Worm (Caenorhabditis elegans): ENCODE measurements around the gene tbc-6.
A peak's percentile ranks its signal among the peaks of the same experiment; 100 is the strongest.

Gene tbc-6

ce11 chrII:6844227-6845005, 3.5 kb upstream of the tbc-6 start (continued):
- TF ChIP-seq mab-9 (GFP tag; IDR thresholded peaks at IDR 0.05) (no peak), zip-4 (GFP tag; optimal IDR thresholded peaks at IDR 0.05) (no peak), sox-4 (tag; optimal IDR thresholded peaks at IDR 0.05) (no peak), pax-3 (tag; optimal IDR thresholded peaks at IDR 0.05) (no peak), nhr-76 (tag; optimal IDR thresholded peaks at IDR 0.05) (no peak), pqm-1 (tag; optimal IDR thresholded peaks at IDR 0.05) (no peak), snu-23 (GFP tag; optimal IDR thresholded peaks at IDR 0.05) (no peak)

ce11 chrII:6845006-6845459, 2.9 kb upstream of the tbc-6 start:
- TF ChIP-seq pax-3 (tag; optimal IDR thresholded peaks at IDR 0.05) (no peak), nhr-237 (tag; optimal IDR thresholded peaks at IDR 0.05) (no peak), sox-4 (tag; optimal IDR thresholded peaks at IDR 0.05) (no peak), ztf-4 (tag; optimal IDR thresholded peaks at IDR 0.05) (no peak), unc-62 (GFP tag; optimal IDR thresholded peaks at IDR 0.05) (no peak), ceh-82 (tag; optimal IDR thresholded peaks at IDR 0.05) (no peak), rnt-1 (tag; optimal IDR thresholded peaks at IDR 0.05) (no peak), sptf-1 (tag; optimal IDR thresholded peaks at IDR 0.05) (no peak), sup-37 (GFP tag; optimal IDR thresholded peaks at IDR 0.05) (no peak), efl-3 (GFP tag; optimal IDR thresholded peaks at IDR 0.05) (no peak), mef-2 (tag; optimal IDR thresholded peaks at IDR 0.05) (no peak), hlh-17 (GFP tag; optimal IDR thresholded peaks at IDR 0.05; ENCODE audit: borderline replicate concordance) (no peak), snu-23 (GFP tag; optimal IDR thresholded peaks at IDR 0.05) (peak; percentile 41), aha-1 (tag; optimal IDR thresholded peaks at IDR 0.05) (no peak), ztf-11 (tag; optimal IDR thresholded peaks at IDR 0.05) (no peak), ceh-88 (GFP tag; IDR thresholded peaks at IDR 0.05) (no peak), ceh-90 (tag; optimal IDR thresholded peaks at IDR 0.05) (no peak), pag-3 (tag; optimal IDR thresholded peaks at IDR 0.05; ENCODE audit: borderline replicate concordance, insufficient read depth) (no peak), ets-5 (GFP tag; IDR thresholded peaks at IDR 0.05) (no peak), nhr-19 (GFP tag; conservative IDR thresholded peaks at IDR 0.05) (no peak), irx-1 (tag; optimal IDR thresholded peaks at IDR 0.05) (no peak), lsy-2 (tag; optimal IDR thresholded peaks at IDR 0.05) (peak in 1 of 2 experiments; percentile 1), ceh-63 (GFP tag; optimal IDR thresholded peaks at IDR 0.05) (no peak), snpc-4 (tag; optimal IDR thresholded peaks at IDR 0.05) (no peak), hpl-2 (GFP tag; optimal IDR thresholded peaks at IDR 0.05) (no peak), tlp-1 (tag; optimal IDR thresholded peaks at IDR 0.05) (no peak), mep-1 (tag; optimal IDR thresholded peaks at IDR 0.05) (no peak), lin-35 (GFP tag; optimal IDR thresholded peaks at IDR 0.05) (no peak), F16B12.6 (tag; optimal IDR thresholded peaks at IDR 0.05) (no peak), mab-9 (GFP tag; IDR thresholded peaks at IDR 0.05) (no peak), unc-98 (GFP tag; IDR thresholded peaks at IDR 0.05) (no peak), grh-1 (GFP tag; IDR thresholded peaks at IDR 0.05) (no peak), egl-13 (tag; optimal IDR thresholded peaks at IDR 0.05) (no peak), tbx-2 (tag; optimal IDR thresholded peaks at IDR 0.05) (peak; percentile 63), unc-130 (tag; optimal IDR thresholded peaks at IDR 0.05) (no peak), lin-15B (tag; optimal IDR thresholded peaks at IDR 0.05) (no peak), nhr-28 (tag; optimal IDR thresholded peaks at IDR 0.05) (no peak), egl-27 (tag; optimal IDR thresholded peaks at IDR 0.05) (no peak), nhr-76 (tag; optimal IDR thresholded peaks at IDR 0.05) (no peak), nhr-85 (tag) (no peak), blmp-1 (tag; optimal IDR thresholded peaks at IDR 0.05) (peak; percentile 69), nhr-20 (tag; optimal IDR thresholded peaks at IDR 0.05) (peak; percentile 30), ces-1 (GFP tag; optimal IDR thresholded peaks at IDR 0.05) (no peak), nhr-12 (tag; optimal IDR thresholded peaks at IDR 0.05) (no peak), unc-86 (tag; optimal IDR thresholded peaks at IDR 0.05) (no peak), nhr-47 (tag; optimal IDR thresholded peaks at IDR 0.05) (no peak), fkh-10 (GFP tag; optimal IDR thresholded peaks at IDR 0.05) (no peak)

Data from whole organism, L1 larva.